Fruit fly (Drosophila melanogaster) whole organism, embryonic: ENCODE results near the gene CG31706.
A peak's percentile ranks its signal among the peaks of the same experiment; 100 is the strongest.

Source experiments
- Ada2b ChIP-seq: fragments of 200-800 bp; sonication (Bioruptor generic); IDR thresholded peaks from 2 replicates; pipeline ENCODE4 v1.3.6; 2022; ENCODE audit warnings: missing biosample characterization, missing genetic modification characterization
- Antp ChIP-seq: fragments of 200-800 bp; sonication (Bioruptor generic); optimal IDR thresholded peaks from 3 replicates; lab custom pipeline; 2016; ENCODE audit warnings: missing biosample characterization, missing genetic modification characterization
- Bdp1 ChIP-seq: fragments of 200-800 bp; sonication (Bioruptor generic); optimal IDR thresholded peaks from 3 replicates; lab custom pipeline; 2016; ENCODE audit warnings: missing biosample characterization, missing genetic modification characterization
- C15 ChIP-seq: fragments of 200-800 bp; sonication (Bioruptor generic); IDR thresholded peaks from 3 replicates; pipeline ENCODE4 v1.3.6; 2022; ENCODE audit warnings: missing biosample characterization, missing genetic modification characterization
- CG10147 ChIP-seq: fragments of 200-800 bp; sonication (Bioruptor generic); optimal IDR thresholded peaks from 2 replicates; lab custom pipeline; 2019; ENCODE audit warnings: missing biosample characterization, mild to moderate bottlenecking, missing genetic modification characterization, moderate library complexity
- CG10321 ChIP-seq: fragments of 200-800 bp; sonication (Bioruptor generic); IDR thresholded peaks from 2 replicates; pipeline ENCODE4 v1.3.6; 2022; ENCODE audit warnings: missing biosample characterization, missing genetic modification characterization
- CG10979 ChIP-seq: fragments of 200-800 bp; sonication (Bioruptor generic); optimal IDR thresholded peaks from 2 replicates; lab custom pipeline; 2018; ENCODE audit warnings: missing biosample characterization, mild to moderate bottlenecking, missing genetic modification characterization, moderate library complexity
- CG14710 ChIP-seq: fragments of 200-800 bp; sonication (Bioruptor generic); optimal IDR thresholded peaks from 3 replicates; lab custom pipeline; 2019; ENCODE audit warnings: missing biosample characterization, mild to moderate bottlenecking, missing genetic modification characterization, moderate library complexity
- CG16813 ChIP-seq: fragments of 200-800 bp; sonication (Bioruptor generic); IDR thresholded peaks from 3 replicates; pipeline ENCODE4 v1.3.6; 2022; ENCODE audit warnings: missing biosample characterization, missing genetic modification characterization; ENCODE audit not compliant: partially characterized antibody
- CG17568 ChIP-seq: fragments of 200-800 bp; sonication (Bioruptor generic); optimal IDR thresholded peaks from 2 replicates; lab custom pipeline; 2018; ENCODE audit warnings: missing biosample characterization, mild to moderate bottlenecking, missing genetic modification characterization, moderate library complexity
- CG18262 ChIP-seq: fragments of 200-800 bp; optimal IDR thresholded peaks from 3 replicates; lab custom pipeline; 2019; ENCODE audit warnings: missing biosample characterization, mild to moderate bottlenecking, missing genetic modification characterization, moderate library complexity
- CG2120 ChIP-seq: fragments of 200-800 bp; sonication (Bioruptor generic); optimal IDR thresholded peaks from 3 replicates; lab custom pipeline; 2016; ENCODE audit warnings: missing biosample characterization, missing genetic modification characterization
- CG2129 ChIP-seq: fragments of 200-800 bp; sonication (Bioruptor generic); IDR thresholded peaks from 2 replicates; pipeline ENCODE4 v1.3.6; 2022; ENCODE audit warnings: missing biosample characterization, missing genetic modification characterization; ENCODE audit not compliant: partially characterized antibody
- CG2202 ChIP-seq: fragments of 200-800 bp; sonication (Bioruptor generic); optimal IDR thresholded peaks from 2 replicates; lab custom pipeline; 2018; ENCODE audit warnings: missing biosample characterization, mild to moderate bottlenecking, missing genetic modification characterization
- CG31224 ChIP-seq: fragments of 200-800 bp; sonication (Bioruptor generic); IDR thresholded peaks from 2 replicates; pipeline ENCODE4 v1.3.6; 2022; ENCODE audit warnings: missing biosample characterization, missing genetic modification characterization
- CG4360 ChIP-seq: fragments of 200-800 bp; sonication (Bioruptor generic); IDR thresholded peaks from 2 replicates; pipeline ENCODE4 v1.3.6; 2022; ENCODE audit warnings: missing biosample characterization, missing genetic modification characterization
- CG4730 ChIP-seq: fragments of 200-800 bp; sonication (Bioruptor generic); IDR thresholded peaks from 2 replicates; pipeline ENCODE4 v1.3.6; 2022; ENCODE audit warnings: missing biosample characterization, missing genetic modification characterization
- CG7928 ChIP-seq: fragments of 200-800 bp; sonication (Bioruptor generic); optimal IDR thresholded peaks from 2 replicates; lab custom pipeline; 2017; ENCODE audit warnings: missing biosample characterization, mild to moderate bottlenecking, missing genetic modification characterization
- CG8765 ChIP-seq: fragments of 200-800 bp; sonication (Bioruptor generic); IDR thresholded peaks from 2 replicates; pipeline ENCODE4 v1.3.6; 2022; ENCODE audit warnings: missing biosample characterization, missing genetic modification characterization
- CG8924 ChIP-seq: fragments of 200-800 bp; optimal IDR thresholded peaks from 3 replicates; lab custom pipeline; 2019; ENCODE audit warnings: missing biosample characterization, mild to moderate bottlenecking, missing genetic modification characterization, moderate library complexity
- Dad ChIP-seq: fragments of 200-800 bp; sonication (Bioruptor generic); optimal IDR thresholded peaks from 3 replicates; lab custom pipeline; 2016; ENCODE audit warnings: missing biosample characterization, missing genetic modification characterization
- Dbx ChIP-seq: fragments of 200-800 bp; sonication (Bioruptor generic); IDR thresholded peaks from 3 replicates; pipeline ENCODE4 v1.3.6; 2022; ENCODE audit warnings: missing biosample characterization, missing genetic modification characterization
- Deaf1 ChIP-seq: fragments of 200-800 bp; optimal IDR thresholded peaks from 3 replicates; lab custom pipeline; 2019; ENCODE audit warnings: missing biosample characterization, mild to moderate bottlenecking, missing genetic modification characterization, moderate library complexity
- Dp ChIP-seq: fragments of 200-800 bp; sonication (Bioruptor generic); optimal IDR thresholded peaks from 2 replicates; lab custom pipeline; 2018; ENCODE audit warnings: missing biosample characterization, mild to moderate bottlenecking, missing genetic modification characterization, moderate library complexity
- Drgx ChIP-seq: fragments of 200-800 bp; sonication (Bioruptor generic); IDR thresholded peaks from 2 replicates; pipeline ENCODE4 v1.3.6; 2022; ENCODE audit warnings: missing biosample characterization, missing genetic modification characterization
- Eip74EF ChIP-seq, 2 experiments: fragments of 200-800 bp in 1 of 2; fragments of >200 bp in 1 of 2; sonication (Bioruptor generic) in 1 of 2; optimal IDR thresholded peaks; 2 replicates each; lab custom pipeline; 2017 to 2019; ENCODE audit warnings: missing biosample characterization in 2 of 2, missing genetic modification characterization in 2 of 2, mild to moderate bottlenecking in 1 of 2, moderate library complexity in 1 of 2
- Hey ChIP-seq: fragments of 200-800 bp; sonication (Bioruptor generic); optimal IDR thresholded peaks from 3 replicates; lab custom pipeline; 2018; ENCODE audit warnings: missing biosample characterization, mild to moderate bottlenecking, missing genetic modification characterization
- Jarid2 ChIP-seq: fragments of 200-800 bp; sonication (Bioruptor generic); optimal IDR thresholded peaks from 3 replicates; lab custom pipeline; 2017; ENCODE audit warnings: mild to moderate bottlenecking, missing biosample characterization, missing genetic modification reagents, missing genetic modification characterization
- NfI ChIP-seq: fragments of 200-800 bp; sonication (Bioruptor generic); optimal IDR thresholded peaks from 3 replicates; lab custom pipeline; 2018; ENCODE audit warnings: missing biosample characterization, mild to moderate bottlenecking, missing genetic modification characterization, moderate library complexity
- Poxn ChIP-seq: fragments of 200-800 bp; sonication (Bioruptor generic); IDR thresholded peaks from 2 replicates; pipeline ENCODE4 v1.3.6; 2022; ENCODE audit warnings: missing biosample characterization, missing genetic modification characterization
- Spps ChIP-seq: fragments of 200-800 bp; sonication (Bioruptor generic); optimal IDR thresholded peaks from 2 replicates; lab custom pipeline; 2018; ENCODE audit warnings: missing biosample characterization, mild to moderate bottlenecking, missing genetic modification characterization
- Xbp1 ChIP-seq: fragments of 200-800 bp; sonication (Bioruptor generic); optimal IDR thresholded peaks from 3 replicates; lab custom pipeline; 2016; ENCODE audit warnings: missing biosample characterization, mild to moderate bottlenecking, missing genetic modification characterization
- aop ChIP-seq: fragments of 200-800 bp; sonication (Bioruptor generic); IDR thresholded peaks from 2 replicates; pipeline ENCODE4 v1.3.6; 2022; ENCODE audit warnings: missing biosample characterization, missing genetic modification characterization
- ap ChIP-seq: fragments of 200-800 bp; sonication (Bioruptor generic); IDR thresholded peaks from 2 replicates; pipeline ENCODE4 v1.3.6; 2022; ENCODE audit warnings: missing biosample characterization, missing genetic modification characterization
- bbx ChIP-seq: fragments of 200-800 bp; sonication (Bioruptor generic); IDR thresholded peaks from 2 replicates; pipeline ENCODE4 v1.3.6; 2022; ENCODE audit warnings: missing biosample characterization, missing genetic modification characterization; ENCODE audit not compliant: partially characterized antibody
- cato ChIP-seq: fragments of 200-800 bp; sonication (Bioruptor generic); optimal IDR thresholded peaks from 2 replicates; lab custom pipeline; 2016; ENCODE audit warnings: missing biosample characterization, missing genetic modification characterization, borderline replicate concordance
- caup ChIP-seq: fragments of 200-800 bp; sonication (Bioruptor generic); optimal IDR thresholded peaks from 3 replicates; lab custom pipeline; 2017; ENCODE audit warnings: missing biosample characterization, mild to moderate bottlenecking, missing genetic modification characterization, moderate library complexity; ENCODE audit not compliant: severe bottlenecking
- crc ChIP-seq: fragments of 200-800 bp; sonication (Bioruptor generic); optimal IDR thresholded peaks from 2 replicates; lab custom pipeline; 2016; ENCODE audit warnings: missing biosample characterization, missing genetic modification characterization
- dmrt11E ChIP-seq: fragments of 200-800 bp; sonication (Bioruptor generic); optimal IDR thresholded peaks from 3 replicates; lab custom pipeline; 2018; ENCODE audit warnings: missing biosample characterization, mild to moderate bottlenecking, missing genetic modification characterization, moderate library complexity
- fd96Cb ChIP-seq: fragments of 200-800 bp; sonication (Bioruptor generic); optimal IDR thresholded peaks from 2 replicates; lab custom pipeline; 2018; ENCODE audit warnings: missing biosample characterization, mild to moderate bottlenecking, missing genetic modification characterization, moderate library complexity
- ind ChIP-seq: fragments of 200-800 bp; sonication (Bioruptor generic); optimal IDR thresholded peaks from 3 replicates; lab custom pipeline; 2016; ENCODE audit warnings: missing biosample characterization, missing genetic modification characterization
- maf-S ChIP-seq: fragments of 200-800 bp; sonication (Bioruptor generic); optimal IDR thresholded peaks from 2 replicates; lab custom pipeline; 2016; ENCODE audit warnings: missing biosample characterization, missing genetic modification characterization
- psq ChIP-seq: fragments of 200-800 bp; sonication (Bioruptor generic); optimal IDR thresholded peaks from 2 replicates; lab custom pipeline; 2017; ENCODE audit warnings: missing biosample characterization, missing genetic modification characterization
- salm ChIP-seq: fragments of 200-800 bp; sonication (Bioruptor generic); optimal IDR thresholded peaks from 2 replicates; lab custom pipeline; 2018; ENCODE audit warnings: missing biosample characterization, mild to moderate bottlenecking, missing genetic modification characterization
- sima ChIP-seq: fragments of 200-800 bp; sonication (Bioruptor generic); optimal IDR thresholded peaks from 2 replicates; lab custom pipeline; 2016; ENCODE audit warnings: missing biosample characterization, missing genetic modification characterization
- tgo ChIP-seq: fragments of 200-800 bp; sonication (Bioruptor generic); IDR thresholded peaks from 3 replicates; pipeline ENCODE4 v1.3.6; 2022; ENCODE audit warnings: missing biosample characterization, missing genetic modification characterization
- tna ChIP-seq: fragments of 200-800 bp; sonication (Bioruptor generic); IDR thresholded peaks from 2 replicates; pipeline ENCODE4 v1.3.6; 2022; ENCODE audit warnings: missing biosample characterization, missing genetic modification characterization; ENCODE audit not compliant: partially characterized antibody
- tup ChIP-seq: fragments of 200-800 bp; sonication (Bioruptor generic); optimal IDR thresholded peaks from 2 replicates; lab custom pipeline; 2016; ENCODE audit warnings: missing biosample characterization, mild to moderate bottlenecking, missing genetic modification characterization, moderate library complexity
- unc-4 ChIP-seq: fragments of 200-800 bp; sonication (Bioruptor generic); IDR thresholded peaks from 2 replicates; pipeline ENCODE4 v1.3.6; 2022; ENCODE audit warnings: missing biosample characterization, missing genetic modification characterization; ENCODE audit not compliant: partially characterized antibody
- wor ChIP-seq: fragments of 200-800 bp; sonication (Bioruptor generic); IDR thresholded peaks from 2 replicates; pipeline ENCODE4 v1.3.6; 2022; ENCODE audit warnings: missing biosample characterization, missing genetic modification characterization

Gene CG31706

dm6 chr2L:11528129-11528589 is 2.7 kb downstream of the CG31706 start, which contains the start of gene CG31705 (continued):
- TF ChIP-seq caup (GFP tag; lab: Kevin White, UChicago), result peak; percentile 57
- no peak for TF ChIP-seq CG18262 (tag; lab: Kevin White, UChicago)
- no peak for TF ChIP-seq Hey (tag; lab: Kevin White, UChicago)
- TF ChIP-seq Deaf1, result peak; percentile 87
- TF ChIP-seq bbx (GFP tag; lab: Robert Waterston, UW), result no peak
- peak; percentile 5; the same call in 1 of the 2 replicates for TF ChIP-seq CG31224 (GFP tag; lab: Robert Waterston, UW)
- no peak for TF ChIP-seq Eip74EF (GFP tag; optimal IDR thresholded peaks at IDR 0.05; lab: Kevin White, UChicago)
- no peak for TF ChIP-seq NfI (GFP tag; lab: Kevin White, UChicago)
- TF ChIP-seq Spps (tag; lab: Kevin White, UChicago), result no peak
- TF ChIP-seq CG7928, result no peak
- TF ChIP-seq Dp, result no peak
- no peak for TF ChIP-seq CG17568 (GFP tag; lab: Kevin White, UChicago)
- no peak for TF ChIP-seq CG2202 (tag; lab: Kevin White, UChicago)
- TF ChIP-seq aop (GFP tag; lab: Robert Waterston, UW), result no peak
- TF ChIP-seq ind (GFP tag; lab: Kevin White, UChicago), result peak; percentile 40
- TF ChIP-seq Jarid2 (GFP tag; lab: Kevin White, UChicago), result peak; percentile 63
- TF ChIP-seq CG16813, result no peak
- no peak for TF ChIP-seq Dad (GFP tag; lab: Kevin White, UChicago)
- TF ChIP-seq cato (GFP tag; lab: Kevin White, UChicago), result no peak
- TF ChIP-seq sima (GFP tag; lab: Kevin White, UChicago), result no peak
- TF ChIP-seq unc-4 (GFP tag; lab: Robert Waterston, UW), result no peak
- TF ChIP-seq CG2129 (GFP tag; lab: Robert Waterston, UW), result no peak
- TF ChIP-seq CG10321, result no peak
- TF ChIP-seq CG4730 (GFP tag; lab: Robert Waterston, UW), result no peak
- no peak for TF ChIP-seq crc
- no peak for TF ChIP-seq tna (GFP tag; lab: Robert Waterston, UW)
- TF ChIP-seq Bdp1, result no peak
- TF ChIP-seq wor (GFP tag; lab: Robert Waterston, UW), result no peak
- peak; percentile 50 for TF ChIP-seq CG2120 (GFP tag; lab: Kevin White, UChicago)
- TF ChIP-seq Xbp1 (GFP tag; lab: Kevin White, UChicago), result peak; percentile 7
- no peak for TF ChIP-seq CG14710 (tag; lab: Kevin White, UChicago)
- TF ChIP-seq ap (GFP tag; lab: Robert Waterston, UW), result no peak
- no peak for TF ChIP-seq salm
- peak; percentile 70 for TF ChIP-seq CG10147
- TF ChIP-seq Poxn (GFP tag; lab: Robert Waterston, UW), result no peak
- TF ChIP-seq Ada2b (GFP tag; lab: Robert Waterston, UW), result peak; percentile 48; the same call in 1 of the 2 replicates
- no peak for TF ChIP-seq dmrt11E (tag; lab: Kevin White, UChicago)
- TF ChIP-seq fd96Cb (tag; lab: Kevin White, UChicago), result peak; percentile 33
- no peak for TF ChIP-seq psq (GFP tag; lab: Kevin White, UChicago)
- TF ChIP-seq Dbx (GFP tag; lab: Robert Waterston, UW), result peak; percentile 48; the same call in 1 of the 3 replicates
- peak; percentile 75 for TF ChIP-seq Drgx (GFP tag; lab: Robert Waterston, UW)
- no peak for TF ChIP-seq C15 (GFP tag; lab: Robert Waterston, UW)
- TF ChIP-seq tup (GFP tag; lab: Kevin White, UChicago), result no peak
- no peak for TF ChIP-seq CG10979 (tag; lab: Kevin White, UChicago)
- TF ChIP-seq CG4360 (GFP tag; lab: Robert Waterston, UW), result no peak
- no peak for TF ChIP-seq maf-S (GFP tag; lab: Kevin White, UChicago)
- TF ChIP-seq tgo (GFP tag; lab: Robert Waterston, UW), result peak; percentile 30; the same call in 2 of the 3 replicates
- TF ChIP-seq CG8924 (tag; lab: Kevin White, UChicago), result peak; percentile 54
- TF ChIP-seq Antp, result no peak
- peak; percentile 41; the same call in 1 of the 2 replicates for TF ChIP-seq CG8765 (GFP tag; lab: Robert Waterston, UW)
